Worm (Caenorhabditis elegans) whole organism, dauer: ENCODE data around the gene F19B6.1.

ENCODE experiments used
- unc-62 ChIP-seq: sonication (generic microtip); optimal IDR thresholded peaks from 2 replicates; lab custom pipeline; 2017; ENCODE audit warnings: missing biosample characterization, missing genetic modification reagents, missing genetic modification characterization

The F19B6.1 gene

DNA sequence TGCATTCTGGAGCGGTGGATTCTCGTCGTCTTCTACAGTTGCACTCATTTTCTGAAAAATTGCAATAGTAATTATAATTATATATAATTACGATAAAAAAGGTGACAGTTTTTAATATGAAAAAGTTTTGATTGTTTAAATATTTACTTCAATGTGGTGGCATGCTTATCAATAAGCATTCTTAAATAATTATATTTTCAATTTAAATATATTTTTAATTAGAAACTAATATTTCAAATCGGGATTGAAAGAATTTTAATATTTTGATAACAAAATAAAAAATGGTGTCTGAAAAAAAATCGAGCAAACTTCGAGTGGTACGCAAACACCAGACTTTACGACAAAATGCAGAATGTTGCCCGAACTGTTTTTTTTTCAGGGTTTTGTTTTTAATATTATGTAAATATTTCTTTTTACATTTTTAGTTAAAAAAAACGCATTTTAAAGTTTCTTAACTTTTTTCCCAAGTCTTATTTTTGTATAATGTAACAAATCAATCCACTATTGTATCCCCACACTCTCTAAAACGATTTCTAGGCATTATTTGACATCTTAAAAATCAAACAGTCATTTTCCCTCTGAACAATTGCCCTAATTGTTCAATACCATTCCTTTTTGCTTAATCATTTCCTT, 53.6 kb downstream of the F19B6.1 start, which contains the start of the genes C42C1.12 and C42C1.19:
C42C1.12 (minus strand) TSS at position 51 of the 633 bp plus-strand sequence.
C42C1.19 (plus strand) TSS at position 583 of the 633 bp plus-strand sequence.
- no peak for TF ChIP-seq unc-62
